In genomic region chr3R:13793105-13793978, dm6 we compare ENCODE assay signal across 2 fruit fly cellular contexts.
TF ChIP-seq lines count a peak whose summit lies in the region.

No protein-coding gene starts in this region.

TF ChIP-seq in whole organism, embryonic, 481 proteins besides CTCF, POLR2A, EP300 and RAD21 (continued from another document and continues in another):
- peak; percentile 54 for TF ChIP-seq kni (GFP tag; optimal IDR thresholded peaks at IDR 0.05; lab: Kevin White, UChicago)
- TF ChIP-seq CG5180 (GFP tag; optimal IDR thresholded peaks at IDR 0.05; lab: Kevin White, UChicago): peak; percentile 25
- peak; percentile 70 for TF ChIP-seq nmo (GFP tag; optimal IDR thresholded peaks at IDR 0.05; lab: Kevin White, UChicago)
- TF ChIP-seq unpg (GFP tag; optimal IDR thresholded peaks at IDR 0.05; lab: Kevin White, UChicago): peak; percentile 67
- TF ChIP-seq oc (tag; optimal IDR thresholded peaks at IDR 0.05; lab: Kevin White, UChicago): peak; percentile 35
- peak; percentile 37 for TF ChIP-seq tgo (GFP tag; IDR thresholded peaks at IDR 0.05; lab: Robert Waterston, UW)
- TF ChIP-seq CG2202 (tag; optimal IDR thresholded peaks at IDR 0.05; lab: Kevin White, UChicago): peak; percentile 10
- TF ChIP-seq CG17359 (tag; optimal IDR thresholded peaks at IDR 0.05; lab: Kevin White, UChicago): peak; percentile 48
- TF ChIP-seq Med (GFP tag; lab: Kevin White, UChicago): peak; percentile 52
- TF ChIP-seq CG15011 (GFP tag; optimal IDR thresholded peaks at IDR 0.05; lab: Kevin White, UChicago): no peak
- TF ChIP-seq fd96Cb (tag; optimal IDR thresholded peaks at IDR 0.05; lab: Kevin White, UChicago): peak; percentile 33
- peak; percentile 64 for TF ChIP-seq Blimp-1 (GFP tag; optimal IDR thresholded peaks at IDR 0.05; lab: Kevin White, UChicago)
- peak; percentile 41 for TF ChIP-seq grau (tag; optimal IDR thresholded peaks at IDR 0.05; lab: Kevin White, UChicago)
- TF ChIP-seq CG17829 (tag; optimal IDR thresholded peaks at IDR 0.05; lab: Kevin White, UChicago): peak; percentile 21
- peak; percentile 17 for TF ChIP-seq ewg (GFP tag; optimal IDR thresholded peaks at IDR 0.05; lab: Kevin White, UChicago)
- TF ChIP-seq Hsf (GFP tag; optimal IDR thresholded peaks at IDR 0.05; lab: Kevin White, UChicago): peak; percentile 23
- no peak for TF ChIP-seq Dref (GFP tag; IDR thresholded peaks at IDR 0.05; lab: Robert Waterston, UW)
- TF ChIP-seq phol (tag; optimal IDR thresholded peaks at IDR 0.05; lab: Kevin White, UChicago): peak; percentile 63
- peak; percentile 10 for TF ChIP-seq Asciz (GFP tag; optimal IDR thresholded peaks at IDR 0.05; lab: Kevin White, UChicago)
- peak; percentile 13 for TF ChIP-seq CG1529 (GFP tag; optimal IDR thresholded peaks at IDR 0.05; lab: Kevin White, UChicago)
- TF ChIP-seq exex (tag; optimal IDR thresholded peaks at IDR 0.05; lab: Kevin White, UChicago): no peak
- TF ChIP-seq CG12391 (tag; optimal IDR thresholded peaks at IDR 0.05; lab: Kevin White, UChicago): peak; percentile 55
- TF ChIP-seq CG14710 (tag; optimal IDR thresholded peaks at IDR 0.05; lab: Kevin White, UChicago): peak; percentile 15
- TF ChIP-seq dpn (GFP tag; optimal IDR thresholded peaks at IDR 0.05; lab: Kevin White, UChicago): peak in 1 of 2 experiments; percentile 8
- no peak for TF ChIP-seq amos (GFP tag; IDR thresholded peaks at IDR 0.05; lab: Robert Waterston, UW; ENCODE audit: partially characterized antibody)
- peak; percentile 2 for TF ChIP-seq NfI (GFP tag; optimal IDR thresholded peaks at IDR 0.05; lab: Kevin White, UChicago)
- peak; percentile 29; the same call in 1 of the 2 replicates for TF ChIP-seq CG32772 (GFP tag; IDR thresholded peaks at IDR 0.05; lab: Robert Waterston, UW)
- TF ChIP-seq CoRest (tag; optimal IDR thresholded peaks at IDR 0.05; lab: Kevin White, UChicago): peak; percentile 13
- no peak for TF ChIP-seq CG4854 (GFP tag; optimal IDR thresholded peaks at IDR 0.05; lab: Kevin White, UChicago)
- peak; percentile 26 for TF ChIP-seq Oli (tag; optimal IDR thresholded peaks at IDR 0.05; lab: Kevin White, UChicago)
- TF ChIP-seq Lim3 (GFP tag; IDR thresholded peaks at IDR 0.05; lab: Robert Waterston, UW): no peak
- peak; percentile 37 for TF ChIP-seq tap (tag; optimal IDR thresholded peaks at IDR 0.05; lab: Kevin White, UChicago)
- peak; percentile 24 for TF ChIP-seq Spps (tag; optimal IDR thresholded peaks at IDR 0.05; lab: Kevin White, UChicago)
- TF ChIP-seq dmrt99B (tag; optimal IDR thresholded peaks at IDR 0.05; lab: Kevin White, UChicago): peak; percentile 65
- no peak for TF ChIP-seq CG4820 (GFP tag; optimal IDR thresholded peaks at IDR 0.05; lab: Kevin White, UChicago)
- TF ChIP-seq gsb-n (tag; optimal IDR thresholded peaks at IDR 0.05; lab: Kevin White, UChicago): peak; percentile 41
- TF ChIP-seq nerfin-2 (GFP tag; IDR thresholded peaks at IDR 0.05; lab: Robert Waterston, UW; ENCODE audit: partially characterized antibody): 0 out of 2 replicates have a peak, but pooled peaks have one; percentile 12
- no peak for TF ChIP-seq al (GFP tag; IDR thresholded peaks at IDR 0.05; lab: Robert Waterston, UW)
- peak; percentile 71 for TF ChIP-seq CG8388 (GFP tag; optimal IDR thresholded peaks at IDR 0.05; lab: Kevin White, UChicago)
- TF ChIP-seq CG11398 (GFP tag; optimal IDR thresholded peaks at IDR 0.05; lab: Kevin White, UChicago): no peak
- TF ChIP-seq trem (tag; optimal IDR thresholded peaks at IDR 0.05; lab: Kevin White, UChicago): peak; percentile 11
- peak; percentile 50; the same call in 1 of the 2 replicates for TF ChIP-seq ranshi (GFP tag; IDR thresholded peaks at IDR 0.05; lab: Robert Waterston, UW)
- TF ChIP-seq CG6254 (GFP tag; optimal IDR thresholded peaks at IDR 0.05; lab: Kevin White, UChicago): peak; percentile 10
- TF ChIP-seq ATbp (GFP tag; optimal IDR thresholded peaks at IDR 0.05; lab: Kevin White, UChicago): peak; percentile 38
- 0 out of 3 replicates have a peak, but pooled peaks have one; percentile 16 for TF ChIP-seq dysf (GFP tag; IDR thresholded peaks at IDR 0.05; lab: Robert Waterston, UW)
- no peak for TF ChIP-seq peb (GFP tag; IDR thresholded peaks at IDR 0.05; lab: Robert Waterston, UW)
- peak; percentile 53; the same call in 1 of the 2 replicates for TF ChIP-seq CG17328 (GFP tag; IDR thresholded peaks at IDR 0.05; lab: Robert Waterston, UW)
- TF ChIP-seq CG10979 (tag; optimal IDR thresholded peaks at IDR 0.05; lab: Kevin White, UChicago): peak; percentile 55
- TF ChIP-seq CG17385 (GFP tag; optimal IDR thresholded peaks at IDR 0.05; lab: Kevin White, UChicago): peak; percentile 12
- TF ChIP-seq gcm (GFP tag; optimal IDR thresholded peaks at IDR 0.05; lab: Kevin White, UChicago): peak; percentile 39
- TF ChIP-seq crol (GFP tag; IDR thresholded peaks at IDR 0.05; lab: Robert Waterston, UW): peak; percentile 6; the same call in 1 of the 2 replicates
- no peak for TF ChIP-seq dm (GFP tag; optimal IDR thresholded peaks at IDR 0.05; lab: Kevin White, UChicago)
- TF ChIP-seq bsh (GFP tag; optimal IDR thresholded peaks at IDR 0.05; lab: Kevin White, UChicago): peak in 1 of 2 experiments; percentile 86
- peak; percentile 27 for TF ChIP-seq dmrt11E (tag; optimal IDR thresholded peaks at IDR 0.05; lab: Kevin White, UChicago)
- TF ChIP-seq CG4424 (GFP tag; optimal IDR thresholded peaks at IDR 0.05; lab: Kevin White, UChicago): peak; percentile 1
- TF ChIP-seq vvl (GFP tag; IDR thresholded peaks at IDR 0.05; lab: Robert Waterston, UW): peak; percentile 57; the same call in 1 of the 2 replicates
- 0 out of 3 replicates have a peak, but pooled peaks have one; percentile 38 for TF ChIP-seq zfh1 (GFP tag; IDR thresholded peaks at IDR 0.05; lab: Robert Waterston, UW)
- peak; percentile 40 for TF ChIP-seq CG15601 (tag; optimal IDR thresholded peaks at IDR 0.05; lab: Kevin White, UChicago)
- peak; percentile 26; the same call in 1 of the 3 replicates for TF ChIP-seq CG34422 (GFP tag; IDR thresholded peaks at IDR 0.05; lab: Robert Waterston, UW)
- peak; percentile 39; the same call in 1 of the 2 replicates for TF ChIP-seq H2.0 (GFP tag; IDR thresholded peaks at IDR 0.05; lab: Robert Waterston, UW)
- no peak for TF ChIP-seq abd-A (tag; optimal IDR thresholded peaks at IDR 0.05; lab: Kevin White, UChicago)
- no peak for TF ChIP-seq pho (GFP tag; optimal IDR thresholded peaks at IDR 0.05; lab: Kevin White, UChicago)
- no peak for TF ChIP-seq prd (optimal IDR thresholded peaks at IDR 0.05; lab: Kevin White, UChicago)
- 0 out of 3 replicates have a peak, but pooled peaks have one; percentile 19 for TF ChIP-seq prd (GFP tag; IDR thresholded peaks at IDR 0.05; lab: Robert Waterston, UW)

TF ChIP-seq in whole organism, prepupa, 60 proteins besides CTCF, POLR2A, EP300 and RAD21 (continued from another document):
- peak; percentile 91 for TF ChIP-seq Eip78C (GFP tag; lab: Kevin White, UChicago)
- peak; percentile 84 for TF ChIP-seq Ets21C (GFP tag; optimal IDR thresholded peaks at IDR 0.05; lab: Kevin White, UChicago)
- peak; percentile 77 for TF ChIP-seq acj6 (GFP tag; optimal IDR thresholded peaks at IDR 0.05; lab: Kevin White, UChicago)
- peak; percentile 98 for TF ChIP-seq svp (GFP tag; lab: Kevin White, UChicago)
- TF ChIP-seq Hr4 (GFP tag; optimal IDR thresholded peaks at IDR 0.05; lab: Kevin White, UChicago): peak; percentile 49
- no peak for TF ChIP-seq Lpt (GFP tag; optimal IDR thresholded peaks at IDR 0.05; lab: Kevin White, UChicago)
- TF ChIP-seq achi (GFP tag; optimal IDR thresholded peaks at IDR 0.05; lab: Kevin White, UChicago): peak; percentile 51
- TF ChIP-seq CG7368 (GFP tag; optimal IDR thresholded peaks at IDR 0.05; lab: Kevin White, UChicago): no peak
- peak; percentile 47 for TF ChIP-seq Sox15 (GFP tag; optimal IDR thresholded peaks at IDR 0.05; lab: Kevin White, UChicago)
- TF ChIP-seq Gug (GFP tag; IDR thresholded peaks at IDR 0.05; lab: Robert Waterston, UW): no peak
- no peak for TF ChIP-seq ss (GFP tag; optimal IDR thresholded peaks at IDR 0.05; lab: Kevin White, UChicago)
- TF ChIP-seq vri (GFP tag; optimal IDR thresholded peaks at IDR 0.05; lab: Kevin White, UChicago): peak; percentile 10
- peak; percentile 55 for TF ChIP-seq CG34406 (GFP tag; optimal IDR thresholded peaks at IDR 0.05; lab: Kevin White, UChicago)
- TF ChIP-seq salr (GFP tag; optimal IDR thresholded peaks at IDR 0.05; lab: Kevin White, UChicago): no peak
- TF ChIP-seq dac (GFP tag; optimal IDR thresholded peaks at IDR 0.05; lab: Kevin White, UChicago): no peak
- peak; percentile 70 for TF ChIP-seq CG15336 (GFP tag; IDR thresholded peaks at IDR 0.05; lab: Robert Waterston, UW)
- no peak for TF ChIP-seq Ets96B (tag; optimal IDR thresholded peaks at IDR 0.05; lab: Kevin White, UChicago)
- TF ChIP-seq CG8319 (GFP tag; optimal IDR thresholded peaks at IDR 0.05; lab: Kevin White, UChicago): peak; percentile 32
- TF ChIP-seq CG6808 (GFP tag; optimal IDR thresholded peaks at IDR 0.05; lab: Kevin White, UChicago): no peak
- peak; percentile 88 for TF ChIP-seq Smox (GFP tag; optimal IDR thresholded peaks at IDR 0.05; lab: Kevin White, UChicago)
- TF ChIP-seq lz (GFP tag; optimal IDR thresholded peaks at IDR 0.05; lab: Kevin White, UChicago): peak; percentile 89
- TF ChIP-seq OdsH (GFP tag; optimal IDR thresholded peaks at IDR 0.05; lab: Kevin White, UChicago): peak; percentile 63
- peak; percentile 43 for TF ChIP-seq CG8632 (GFP tag; optimal IDR thresholded peaks at IDR 0.05; lab: Kevin White, UChicago)
- TF ChIP-seq dsx (GFP tag; optimal IDR thresholded peaks at IDR 0.05; lab: Kevin White, UChicago; ENCODE audit: poor library complexity, severe bottlenecking): no peak
- no peak for TF ChIP-seq CG6276 (GFP tag; optimal IDR thresholded peaks at IDR 0.05; lab: Kevin White, UChicago)
- peak; percentile 46; the same call in 2 of the 3 replicates for TF ChIP-seq CG8119 (GFP tag; IDR thresholded peaks at IDR 0.05; lab: Robert Waterston, UW)
- no peak for TF ChIP-seq fkh (GFP tag; optimal IDR thresholded peaks at IDR 0.05; lab: Kevin White, UChicago)
- peak; percentile 64 for TF ChIP-seq pdm3 (GFP tag; optimal IDR thresholded peaks at IDR 0.05; lab: Kevin White, UChicago)
- peak; percentile 90 for TF ChIP-seq Sox102F (GFP tag; optimal IDR thresholded peaks at IDR 0.05; lab: Kevin White, UChicago)
- TF ChIP-seq Eip75B (GFP tag; optimal IDR thresholded peaks at IDR 0.05; lab: Kevin White, UChicago): peak; percentile 57
- peak; percentile 56 for TF ChIP-seq Blimp-1 (GFP tag; optimal IDR thresholded peaks at IDR 0.05; lab: Kevin White, UChicago)
- TF ChIP-seq CG6163 (GFP tag; IDR thresholded peaks at IDR 0.05; lab: Robert Waterston, UW): 0 out of 3 replicates have a peak, but pooled peaks have one; percentile 53
- TF ChIP-seq CG10669 (GFP tag; optimal IDR thresholded peaks at IDR 0.05; lab: Kevin White, UChicago): no peak
- no peak for TF ChIP-seq CG9139 (GFP tag; optimal IDR thresholded peaks at IDR 0.05; lab: Kevin White, UChicago)
- no peak for TF ChIP-seq CG16779 (tag; optimal IDR thresholded peaks at IDR 0.05; lab: Kevin White, UChicago)
- TF ChIP-seq cyc (GFP tag; optimal IDR thresholded peaks at IDR 0.05; lab: Kevin White, UChicago): peak; percentile 86
